Worm (Caenorhabditis elegans): ENCODE data around the gene ribo-1.

DNA sequence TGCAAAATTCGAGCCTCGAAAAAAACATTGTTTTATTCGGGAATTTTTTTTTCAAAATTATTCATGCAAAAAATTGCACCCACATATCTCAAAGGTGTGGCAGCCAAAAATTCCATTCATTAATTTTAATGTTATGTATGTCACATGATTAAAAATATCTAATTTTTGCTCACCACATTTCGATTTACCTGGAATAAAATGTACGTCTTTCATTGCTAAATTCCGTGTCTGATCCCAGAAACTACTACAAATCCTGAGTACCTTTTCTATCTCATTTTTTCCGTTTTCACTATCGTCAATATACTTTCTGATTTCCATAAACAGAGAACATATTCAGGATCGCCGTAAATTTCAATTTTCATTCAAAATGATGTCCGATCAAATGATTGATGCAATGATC is 37.5 kb upstream of the ribo-1 start, which contains the start of gene srx-19:
- TF ChIP-seq pha-4 (GFP tag; IDR thresholded peaks at IDR 0.05): no peak
- no peak for TF ChIP-seq pha-4 (tag; optimal IDR thresholded peaks at IDR 0.05)
- TF ChIP-seq daf-16 (GFP tag; optimal IDR thresholded peaks at IDR 0.05): no peak
- TF ChIP-seq daf-16 (tag; optimal IDR thresholded peaks at IDR 0.05): no peak
- TF ChIP-seq lin-38 (GFP tag; IDR thresholded peaks at IDR 0.05): no peak
- no peak for TF ChIP-seq hmg-1.1 (GFP tag; IDR thresholded peaks at IDR 0.05)
- no peak for TF ChIP-seq gei-8 (GFP tag; optimal IDR thresholded peaks at IDR 0.05)
- no peak for TF ChIP-seq nhr-28 (tag; optimal IDR thresholded peaks at IDR 0.05)
- TF ChIP-seq zfp-2 (tag; optimal IDR thresholded peaks at IDR 0.05): no peak
- no peak for TF ChIP-seq lin-13 (GFP tag; optimal IDR thresholded peaks at IDR 0.05)
- TF ChIP-seq lin-39 (tag; optimal IDR thresholded peaks at IDR 0.05): no peak
- TF ChIP-seq aha-1 (tag): no peak
- TF ChIP-seq pqm-1 (tag; optimal IDR thresholded peaks at IDR 0.05): no peak
- TF ChIP-seq nhr-77 (tag; optimal IDR thresholded peaks at IDR 0.05): no peak
- no peak for TF ChIP-seq php-3 (GFP tag; IDR thresholded peaks at IDR 0.05)

Measured in whole organism, L4 larva.